Worm (Caenorhabditis elegans) whole organism, early embryonic: Measurements from ENCODE around the gene srh-1.
"Not testable (repeated sequence)": the region's sequence is repeated elsewhere in the genome, so short reads cannot be mapped to it uniquely, and the experiment has no call there.

ENCODE experiments used
- ama-1 ChIP-seq: fragments of 150-350 bp; optimal IDR thresholded peaks from 2 replicates; lab custom pipeline; 2014
- flt-1 ChIP-seq: fragments of 200-800 bp; sonication (Bioruptor generic); IDR thresholded peaks from 2 replicates; pipeline ENCODE4 v1.3.6; 2022; ENCODE audit warnings: missing genetic modification characterization, missing compliant biosample characterization

ce11 chrV:11504853-11505397 is 19.3 kb downstream of the srh-1 start, which contains the start of the genes C55A6.1 and C55A6.10:
- TF ChIP-seq ama-1 (lab: Kevin White, UChicago); flt-1 (GFP tag; lab: Robert Waterston, UW): not testable (repeated sequence)
